Worm (Caenorhabditis elegans): Measurements from ENCODE around the gene F40C5.1.
A peak's percentile ranks its signal among the peaks of the same experiment; 100 is the strongest.

Gene F40C5.1

ce11 chrV:3579795-3580194 lies 7.3 kb downstream of the F40C5.1 start:
- peak; percentile 44 for TF ChIP-seq F13H6.1 (tag; optimal IDR thresholded peaks at IDR 0.05)
- no peak for TF ChIP-seq Y55F3AM.14 (GFP tag; optimal IDR thresholded peaks at IDR 0.05)
- no peak for TF ChIP-seq ztf-4 (tag; optimal IDR thresholded peaks at IDR 0.05)
- peak; percentile 9 for TF ChIP-seq sma-3 (GFP tag; optimal IDR thresholded peaks at IDR 0.05)
- TF ChIP-seq lin-39 (tag; optimal IDR thresholded peaks at IDR 0.05) = no peak
- TF ChIP-seq ztf-1 (GFP tag; conservative IDR thresholded peaks at IDR 0.05) = no peak
- no peak for TF ChIP-seq dmd-4 (tag; optimal IDR thresholded peaks at IDR 0.05)
- TF ChIP-seq lin-13 (GFP tag; optimal IDR thresholded peaks at IDR 0.05) = peak; percentile 44
- TF ChIP-seq nhr-23 (tag; optimal IDR thresholded peaks at IDR 0.05) = no peak
- peak; percentile 75 for TF ChIP-seq nhr-129 (tag; optimal IDR thresholded peaks at IDR 0.05)
- TF ChIP-seq nhr-10 (tag; optimal IDR thresholded peaks at IDR 0.05) = no peak
- TF ChIP-seq nhr-25 (tag; optimal IDR thresholded peaks at IDR 0.05) = no peak
- TF ChIP-seq R02D3.7 (tag; optimal IDR thresholded peaks at IDR 0.05) = no peak
- peak; percentile 45 for TF ChIP-seq C34F6.9 (tag; optimal IDR thresholded peaks at IDR 0.05)
- TF ChIP-seq lin-11 (tag; optimal IDR thresholded peaks at IDR 0.05) = no peak
- no peak for TF ChIP-seq sem-4 (tag; optimal IDR thresholded peaks at IDR 0.05)
- TF ChIP-seq nhr-21 (tag; optimal IDR thresholded peaks at IDR 0.05) = no peak
- TF ChIP-seq nhr-11 (tag; optimal IDR thresholded peaks at IDR 0.05) = no peak
- no peak for TF ChIP-seq nhr-12 (tag; optimal IDR thresholded peaks at IDR 0.05)
- TF ChIP-seq nhr-77 (tag; optimal IDR thresholded peaks at IDR 0.05) = no peak
- TF ChIP-seq ztf-11 (tag; optimal IDR thresholded peaks at IDR 0.05) = no peak
- TF ChIP-seq crh-2 (tag; optimal IDR thresholded peaks at IDR 0.05) = peak; percentile 49
- TF ChIP-seq unc-62 (GFP tag; optimal IDR thresholded peaks at IDR 0.05) = no peak
- peak; percentile 51 for TF ChIP-seq gmeb-1 (tag; optimal IDR thresholded peaks at IDR 0.05)
- no peak for TF ChIP-seq blmp-1 (tag; optimal IDR thresholded peaks at IDR 0.05; ENCODE audit: insufficient read depth)
- TF ChIP-seq unc-39 (tag; optimal IDR thresholded peaks at IDR 0.05) = no peak
- no peak for TF ChIP-seq mbf-1 (tag; optimal IDR thresholded peaks at IDR 0.05)
- TF ChIP-seq nhr-6 (tag; optimal IDR thresholded peaks at IDR 0.05) = no peak
- no peak for TF ChIP-seq ZK546.5 (tag; optimal IDR thresholded peaks at IDR 0.05)
- TF ChIP-seq nhr-237 (tag; optimal IDR thresholded peaks at IDR 0.05) = no peak
- TF ChIP-seq aly-2 (tag; optimal IDR thresholded peaks at IDR 0.05) = no peak
- TF ChIP-seq skn-1 (tag; optimal IDR thresholded peaks at IDR 0.05) = no peak
- peak; percentile 75 for TF ChIP-seq sma-9 (GFP tag; optimal IDR thresholded peaks at IDR 0.05)
- TF ChIP-seq sma-9 (tag; optimal IDR thresholded peaks at IDR 0.05) = no peak
- peak; percentile 57 for TF ChIP-seq ama-1 (optimal IDR thresholded peaks at IDR 0.05)
- peak in 1 of 2 experiments; percentile 61 for TF ChIP-seq lsy-2 (tag; optimal IDR thresholded peaks at IDR 0.05)
- no peak for TF ChIP-seq ceh-82 (tag; optimal IDR thresholded peaks at IDR 0.05)
- TF ChIP-seq zag-1 (tag; optimal IDR thresholded peaks at IDR 0.05) = no peak
- no peak for TF ChIP-seq alr-1 (tag; optimal IDR thresholded peaks at IDR 0.05)
- no peak for TF ChIP-seq elt-1 (tag; optimal IDR thresholded peaks at IDR 0.05)
- TF ChIP-seq mab-5 (tag; optimal IDR thresholded peaks at IDR 0.05) = no peak
- peak; percentile 42 for TF ChIP-seq snpc-4 (tag; optimal IDR thresholded peaks at IDR 0.05)
- TF ChIP-seq elt-3 (tag; optimal IDR thresholded peaks at IDR 0.05) = no peak
- no peak for TF ChIP-seq ceh-16 (tag; optimal IDR thresholded peaks at IDR 0.05)
- TF ChIP-seq fos-1 (tag; optimal IDR thresholded peaks at IDR 0.05) = peak; percentile 64
- TF ChIP-seq peb-1 (tag; optimal IDR thresholded peaks at IDR 0.05) = no peak
- TF ChIP-seq unc-55 (GFP tag; optimal IDR thresholded peaks at IDR 0.05) = peak; percentile 55
- TF ChIP-seq mdl-1 (tag; optimal IDR thresholded peaks at IDR 0.05) = no peak
- no peak for TF ChIP-seq egl-27 (tag; optimal IDR thresholded peaks at IDR 0.05)

ce11 chrV:3580385-3580784 lies 7.9 kb downstream of the F40C5.1 start:
- TF ChIP-seq fos-1 (tag; optimal IDR thresholded peaks at IDR 0.05) (peak; percentile 51), mab-5 (tag; optimal IDR thresholded peaks at IDR 0.05) (no peak), unc-62 (GFP tag; optimal IDR thresholded peaks at IDR 0.05) (no peak)

Measured in whole organism, L2 larva.